Worm (Caenorhabditis elegans) whole organism, early embryonic: ENCODE measurements around the gene srbc-36.

Experiments used
- B0310.2 ChIP-seq: sonication (generic microtip); optimal IDR thresholded peaks from 2 replicates; lab custom pipeline; 2016; ENCODE audit warnings: mild to moderate bottlenecking, missing genetic modification characterization, missing compliant biosample characterization
- F13C5.2 ChIP-seq: sonication (generic microtip); optimal IDR thresholded peaks from 2 replicates; lab custom pipeline; 2017; ENCODE audit warnings: mild to moderate bottlenecking, missing genetic modification characterization, inconsistent platforms, missing compliant biosample characterization
- aly-1 ChIP-seq: sonication (generic microtip); optimal IDR thresholded peaks from 2 replicates; lab custom pipeline; 2016; ENCODE audit warnings: missing genetic modification characterization, missing compliant biosample characterization
- ama-1 ChIP-seq: fragments of 150-350 bp; optimal IDR thresholded peaks from 2 replicates; lab custom pipeline; 2014
- ceh-13 ChIP-seq: fragments of 200-800 bp; sonication (Bioruptor generic); optimal IDR thresholded peaks from 2 replicates; lab custom pipeline; 2018; ENCODE audit warnings: mild to moderate bottlenecking, missing genetic modification characterization, missing compliant biosample characterization
- ceh-36 ChIP-seq: sonication (generic microtip); optimal IDR thresholded peaks from 2 replicates; lab custom pipeline; 2016; ENCODE audit warnings: missing genetic modification characterization, inconsistent platforms, missing compliant biosample characterization
- ets-7 ChIP-seq: sonication (generic microtip); optimal IDR thresholded peaks from 2 replicates; lab custom pipeline; 2016; ENCODE audit warnings: missing genotype, missing genetic modification characterization, missing compliant biosample characterization
- flt-1 ChIP-seq: fragments of 200-800 bp; sonication (Bioruptor generic); IDR thresholded peaks from 2 replicates; pipeline ENCODE4 v1.3.6; 2022; ENCODE audit warnings: missing genetic modification characterization, missing compliant biosample characterization
- hmbx-1 ChIP-seq: sonication (generic microtip); optimal IDR thresholded peaks from 2 replicates; lab custom pipeline; 2016; ENCODE audit warnings: mild to moderate bottlenecking, missing genetic modification characterization, missing compliant biosample characterization
- hmg-4 ChIP-seq: fragments of 200-800 bp; sonication (Bioruptor generic); optimal IDR thresholded peaks from 2 replicates; lab custom pipeline; 2018; ENCODE audit warnings: mild to moderate bottlenecking, missing genetic modification characterization, missing compliant biosample characterization
- hnd-1 ChIP-seq: sonication (generic microtip); optimal IDR thresholded peaks from 2 replicates; lab custom pipeline; 2016; ENCODE audit warnings: missing genetic modification characterization, missing compliant biosample characterization
- pes-1 ChIP-seq: fragments of 200-800 bp; sonication (Bioruptor generic); IDR thresholded peaks from 2 replicates; pipeline ENCODE4 v1.3.6; 2022; ENCODE audit warnings: missing genetic modification reagents, missing genetic modification characterization, missing compliant biosample characterization
- scrt-1 ChIP-seq: fragments of 200-800 bp; sonication (Bioruptor generic); IDR thresholded peaks from 2 replicates; pipeline ENCODE4 v1.3.6; 2022; ENCODE audit warnings: missing genetic modification characterization, missing compliant biosample characterization
- sea-1 ChIP-seq: fragments of 200-800 bp; sonication (Bioruptor generic); conservative IDR thresholded peaks from 2 replicates; pipeline ENCODE4 v1.3.6; 2022; ENCODE audit warnings: missing genetic modification characterization, missing compliant biosample characterization
- tbx-11 ChIP-seq: fragments of 200-800 bp; sonication (Bioruptor generic); IDR thresholded peaks from 2 replicates; pipeline ENCODE4 v1.3.6; 2022; ENCODE audit warnings: missing genetic modification characterization, missing compliant biosample characterization
- tbx-37 ChIP-seq: fragments of 200-800 bp; sonication (Bioruptor generic); conservative IDR thresholded peaks from 2 replicates; pipeline ENCODE4 v1.3.6; 2022; ENCODE audit warnings: missing genetic modification reagents, missing genetic modification characterization, missing compliant biosample characterization
- tra-4 ChIP-seq: sonication (generic microtip); optimal IDR thresholded peaks from 2 replicates; lab custom pipeline; 2017; ENCODE audit warnings: missing genetic modification characterization, missing compliant biosample characterization

Gene srbc-36

DNA sequence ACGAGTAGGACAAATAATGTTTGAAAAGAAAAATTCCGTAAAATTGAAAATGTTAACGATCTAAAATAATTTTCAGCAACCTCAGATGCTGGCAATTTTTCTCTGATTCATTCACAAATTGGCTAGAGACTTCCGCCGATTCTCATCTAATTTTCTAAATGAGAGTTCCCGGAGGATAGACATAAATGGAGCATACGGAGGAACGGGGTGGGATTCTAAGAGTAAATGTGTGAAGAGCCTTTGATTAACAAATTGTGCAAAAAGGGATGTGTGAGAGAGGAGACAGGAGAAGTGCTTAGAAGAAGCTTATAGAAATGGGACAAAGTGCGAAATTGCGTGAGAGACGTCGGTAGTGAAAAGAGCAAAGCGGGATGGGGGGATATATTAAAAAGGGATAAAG lies 38.7 kb downstream of the srbc-36 start:
- TF ChIP-seq hnd-1 (tag; lab: Kevin White, UChicago) (no peak), F13C5.2 (tag; lab: Kevin White, UChicago) (no peak), pes-1 (GFP tag; lab: Robert Waterston, UW) (no peak), tra-4 (tag; lab: Kevin White, UChicago) (no peak), ama-1 (no peak), sea-1 (GFP tag; lab: Robert Waterston, UW) (no peak), ceh-36 (no peak), tbx-37 (no peak), flt-1 (GFP tag; lab: Robert Waterston, UW) (no peak), aly-1 (no peak), hmg-4 (GFP tag; lab: Kevin White, UChicago) (no peak), ets-7 (no peak), ceh-13 (no peak), scrt-1 (GFP tag; lab: Robert Waterston, UW) (no peak), B0310.2 (tag; lab: Kevin White, UChicago) (no peak), hmbx-1 (tag; lab: Kevin White, UChicago) (no peak), tbx-11 (GFP tag; lab: Robert Waterston, UW) (no peak)

DNA sequence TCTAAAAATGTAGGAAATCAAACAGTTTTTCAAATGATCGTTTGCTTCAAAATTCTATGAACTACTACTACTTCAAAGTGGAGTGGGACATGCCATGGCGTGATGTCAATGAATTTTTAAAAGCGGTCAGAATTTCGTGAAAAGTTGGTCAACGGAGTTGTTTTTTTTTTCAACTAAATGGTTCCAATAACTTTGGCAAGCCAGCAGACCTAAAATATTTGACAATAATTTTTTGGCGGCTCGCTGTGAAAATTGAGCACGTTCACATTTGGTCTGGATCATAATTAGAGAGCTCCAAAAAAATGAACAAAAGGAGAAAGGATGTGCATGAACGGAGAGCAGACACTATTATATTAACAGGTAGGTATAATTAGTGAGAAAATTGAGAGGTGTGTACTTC lies 40.0 kb downstream of the srbc-36 start:
- TF ChIP-seq ets-7 (no peak), F13C5.2 (tag; lab: Kevin White, UChicago) (no peak), sea-1 (GFP tag; lab: Robert Waterston, UW) (no peak), hmg-4 (GFP tag; lab: Kevin White, UChicago) (no peak), B0310.2 (tag; lab: Kevin White, UChicago) (no peak), tbx-11 (GFP tag; lab: Robert Waterston, UW) (no peak), hnd-1 (tag; lab: Kevin White, UChicago) (no peak), tbx-37 (no peak), tra-4 (tag; lab: Kevin White, UChicago) (no peak), ceh-13 (no peak), pes-1 (GFP tag; lab: Robert Waterston, UW) (no peak), ceh-36 (no peak), flt-1 (GFP tag; lab: Robert Waterston, UW) (no peak)

DNA sequence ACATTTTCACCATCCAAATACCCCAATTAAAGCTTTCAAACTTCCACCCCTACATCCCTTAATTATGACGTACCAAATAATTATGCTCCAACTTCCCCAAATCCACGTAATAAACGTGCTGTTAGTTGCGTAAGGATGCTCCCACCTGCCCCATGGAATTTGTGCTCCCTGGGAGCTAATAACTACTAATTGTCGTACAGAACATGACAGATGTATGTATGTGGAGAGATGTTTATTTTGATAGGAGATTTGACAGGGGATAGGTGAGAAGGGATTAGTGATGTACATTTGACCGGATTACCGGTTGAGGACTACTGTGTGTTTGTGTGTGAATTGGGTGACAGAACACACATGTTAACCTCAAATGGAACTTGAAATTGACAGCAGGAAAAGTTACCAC lies 40.5 kb downstream of the srbc-36 start:
- TF ChIP-seq F13C5.2 (tag; lab: Kevin White, UChicago) (no peak), tra-4 (tag; lab: Kevin White, UChicago) (no peak), flt-1 (GFP tag; lab: Robert Waterston, UW) (no peak), ceh-36 (peak; percentile 70), tbx-37 (no peak), scrt-1 (GFP tag; lab: Robert Waterston, UW) (no peak), pes-1 (GFP tag; lab: Robert Waterston, UW) (no peak), hnd-1 (tag; lab: Kevin White, UChicago) (no peak), hmg-4 (GFP tag; lab: Kevin White, UChicago) (no peak)

DNA sequence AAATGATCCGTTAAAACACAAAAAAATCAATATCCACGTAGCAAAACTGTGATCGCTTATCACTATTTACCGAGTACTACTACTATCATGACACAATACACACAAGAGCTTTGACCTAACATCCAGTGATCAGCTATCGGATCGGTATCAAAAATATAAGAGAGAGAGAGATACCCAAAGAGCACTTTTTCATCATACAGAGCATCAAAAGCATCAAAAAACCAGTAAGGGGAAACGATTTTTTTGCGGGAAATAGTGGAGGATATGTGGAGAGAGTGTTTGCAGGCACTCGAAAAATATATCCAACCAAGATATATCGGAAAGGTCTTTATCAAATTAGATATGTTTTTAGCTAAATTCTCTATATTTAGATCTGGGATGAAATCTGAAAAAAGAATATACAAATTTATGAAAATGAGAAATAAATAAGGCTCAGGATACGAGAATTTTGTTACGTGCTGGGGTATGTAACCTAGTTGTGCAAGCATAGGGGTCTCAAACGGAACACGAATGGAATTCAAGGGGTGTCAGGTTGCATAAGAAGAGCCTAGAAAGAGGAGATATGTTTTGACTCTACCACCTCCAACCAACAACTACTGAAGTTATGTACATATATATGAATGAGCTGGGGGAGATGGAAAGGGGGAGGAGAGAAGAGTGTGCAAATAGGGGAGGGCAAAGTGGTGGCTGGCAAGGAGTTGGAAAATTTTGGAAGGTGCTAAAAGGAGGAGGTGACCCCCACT lies 45.1 kb downstream of the srbc-36 start:
- TF ChIP-seq ets-7 = no peak
- TF ChIP-seq ceh-36 = no peak
- peak; percentile 21 for TF ChIP-seq hmg-4 (GFP tag; lab: Kevin White, UChicago)
- TF ChIP-seq B0310.2 (tag; lab: Kevin White, UChicago) = no peak

DNA sequence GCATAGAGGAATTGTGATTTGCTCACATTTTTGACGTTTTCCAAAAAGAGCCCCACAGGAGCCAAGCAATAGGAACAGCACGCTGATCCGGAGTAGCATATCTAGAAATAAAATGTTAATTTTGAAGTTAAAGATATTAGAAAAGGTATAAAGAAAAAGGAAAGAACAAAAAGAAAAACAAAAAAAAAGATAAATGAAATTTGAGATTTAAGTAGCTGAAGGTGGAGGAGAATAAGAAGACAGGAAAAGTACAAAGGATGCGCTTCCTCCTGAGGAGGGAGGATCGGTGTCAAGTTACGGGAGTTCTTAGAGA lies 45.6 kb downstream of the srbc-36 start, which contains the start of gene cfz-2:
cfz-2 (minus strand) TSS at position 101 of the 313 bp plus-strand sequence.
- TF ChIP-seq ceh-36 (no peak), hmbx-1 (tag; lab: Kevin White, UChicago) (no peak), hmg-4 (GFP tag; lab: Kevin White, UChicago) (no peak), B0310.2 (tag; lab: Kevin White, UChicago) (no peak), tbx-11 (GFP tag; lab: Robert Waterston, UW) (no peak), scrt-1 (GFP tag; lab: Robert Waterston, UW) (no peak), tra-4 (tag; lab: Kevin White, UChicago) (no peak), ama-1 (no peak), sea-1 (GFP tag; lab: Robert Waterston, UW) (no peak)

DNA sequence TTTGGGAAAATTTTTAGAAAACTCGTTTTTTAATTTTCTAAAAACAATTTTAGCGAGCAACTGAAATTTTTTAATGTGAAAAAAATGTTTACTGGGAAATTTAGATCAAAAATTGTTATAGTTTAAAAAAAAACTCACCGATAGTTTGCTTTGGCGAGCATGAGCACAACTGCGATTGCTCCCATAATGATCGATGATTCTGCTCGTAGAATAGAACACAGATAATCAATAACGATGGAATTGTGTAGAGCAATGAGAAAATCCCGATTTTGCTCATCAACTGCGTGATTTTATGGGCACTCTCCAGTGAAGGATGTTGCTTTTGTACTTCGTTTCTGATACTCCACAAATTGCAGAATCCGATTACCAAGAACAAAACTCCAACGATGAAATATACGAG lies 47.7 kb downstream of the srbc-36 start:
- TF ChIP-seq flt-1 (GFP tag; lab: Robert Waterston, UW) = no peak
- no peak for TF ChIP-seq tbx-11 (GFP tag; lab: Robert Waterston, UW)
- TF ChIP-seq aly-1 = no peak
- no peak for TF ChIP-seq hnd-1 (tag; lab: Kevin White, UChicago)
- no peak for TF ChIP-seq ets-7
- no peak for TF ChIP-seq F13C5.2 (tag; lab: Kevin White, UChicago)
